Fruit fly (Drosophila melanogaster) whole organism, embryonic: ENCODE data around the gene CG2187.

Source experiments
- Ada2b ChIP-seq: fragments of 200-800 bp; sonication (Bioruptor generic); IDR thresholded peaks from 2 replicates; pipeline ENCODE4 v1.3.6; 2022; ENCODE audit warnings: missing biosample characterization, missing genetic modification characterization
- CG10209 ChIP-seq: fragments of 200-800 bp; sonication (Bioruptor generic); optimal IDR thresholded peaks from 3 replicates; lab custom pipeline; 2017; ENCODE audit warnings: missing biosample characterization, mild to moderate bottlenecking, missing genetic modification characterization, missing genetic modification reagents
- CG10979 ChIP-seq: fragments of 200-800 bp; sonication (Bioruptor generic); optimal IDR thresholded peaks from 2 replicates; lab custom pipeline; 2018; ENCODE audit warnings: missing biosample characterization, mild to moderate bottlenecking, missing genetic modification characterization, moderate library complexity
- CG11247 ChIP-seq: fragments of 200-800 bp; sonication (Bioruptor generic); IDR thresholded peaks from 2 replicates; pipeline ENCODE4 v1.3.6; 2022; ENCODE audit warnings: missing biosample characterization, missing genetic modification characterization
- CG12391 ChIP-seq: fragments of 200-800 bp; sonication (Bioruptor generic); optimal IDR thresholded peaks from 3 replicates; lab custom pipeline; 2018; ENCODE audit warnings: missing biosample characterization, mild to moderate bottlenecking, missing genetic modification characterization, moderate library complexity
- CG13424 ChIP-seq: fragments of 200-800 bp; sonication (Bioruptor generic); optimal IDR thresholded peaks from 2 replicates; lab custom pipeline; 2019; ENCODE audit warnings: missing biosample characterization, mild to moderate bottlenecking, missing genetic modification characterization, moderate library complexity
- CG14050 ChIP-seq: fragments of 200-800 bp; sonication (Bioruptor generic); IDR thresholded peaks from 3 replicates; pipeline ENCODE4 v1.3.6; 2022; ENCODE audit warnings: missing biosample characterization, missing genetic modification characterization
- CG1647 ChIP-seq: fragments of 200-800 bp; sonication (Bioruptor generic); optimal IDR thresholded peaks from 3 replicates; lab custom pipeline; 2016; ENCODE audit warnings: missing biosample characterization, missing genetic modification characterization
- CG17361 ChIP-seq: fragments of 200-800 bp; sonication (Bioruptor generic); IDR thresholded peaks from 3 replicates; pipeline ENCODE4 v1.3.6; 2022; ENCODE audit warnings: missing biosample characterization, missing genetic modification characterization
- CG18262 ChIP-seq: fragments of 200-800 bp; optimal IDR thresholded peaks from 3 replicates; lab custom pipeline; 2019; ENCODE audit warnings: missing biosample characterization, mild to moderate bottlenecking, missing genetic modification characterization, moderate library complexity
- CG2116 ChIP-seq: fragments of 200-800 bp; sonication (Bioruptor generic); optimal IDR thresholded peaks from 3 replicates; lab custom pipeline; 2018; ENCODE audit warnings: missing biosample characterization, mild to moderate bottlenecking, missing genetic modification characterization
- CG2678 ChIP-seq: fragments of 200-800 bp; sonication (Bioruptor generic); optimal IDR thresholded peaks from 3 replicates; lab custom pipeline; 2019; ENCODE audit warnings: missing biosample characterization, mild to moderate bottlenecking, missing genetic modification characterization, moderate library complexity
- CG2712 ChIP-seq: fragments of 200-800 bp; optimal IDR thresholded peaks from 3 replicates; lab custom pipeline; 2019; ENCODE audit warnings: missing biosample characterization, mild to moderate bottlenecking, missing genetic modification characterization, moderate library complexity
- CG43689 ChIP-seq: fragments of 200-800 bp; sonication (Bioruptor generic); IDR thresholded peaks from 2 replicates; pipeline ENCODE4 v1.3.6; 2022; ENCODE audit warnings: missing biosample characterization, missing genetic modification characterization
- CG4617 ChIP-seq: fragments of 200-800 bp; sonication (Bioruptor generic); optimal IDR thresholded peaks from 3 replicates; lab custom pipeline; 2016; ENCODE audit warnings: missing biosample characterization, missing genetic modification characterization, borderline replicate concordance
- CG6854 ChIP-seq: fragments of 200-800 bp; sonication (Bioruptor generic); optimal IDR thresholded peaks from 3 replicates; lab custom pipeline; 2017; ENCODE audit warnings: missing biosample characterization, mild to moderate bottlenecking, missing genetic modification characterization
- CG8359 ChIP-seq: fragments of 200-800 bp; sonication (Bioruptor generic); optimal IDR thresholded peaks from 2 replicates; lab custom pipeline; 2017; ENCODE audit warnings: missing biosample characterization, mild to moderate bottlenecking, missing genetic modification characterization, borderline replicate concordance
- CG8388 ChIP-seq: fragments of 200-800 bp; sonication (Bioruptor generic); optimal IDR thresholded peaks from 2 replicates; lab custom pipeline; 2019; ENCODE audit warnings: missing biosample characterization, mild to moderate bottlenecking, missing genetic modification characterization, moderate library complexity
- D19A ChIP-seq: fragments of 200-800 bp; optimal IDR thresholded peaks from 3 replicates; lab custom pipeline; 2019; ENCODE audit warnings: missing biosample characterization, mild to moderate bottlenecking, missing genetic modification characterization, moderate library complexity
- Fer3 ChIP-seq: fragments of 200-800 bp; sonication (Bioruptor generic); optimal IDR thresholded peaks from 2 replicates; lab custom pipeline; 2018; ENCODE audit warnings: missing biosample characterization, mild to moderate bottlenecking, missing genetic modification characterization, moderate library complexity
- Gug ChIP-seq: fragments of 200-800 bp; sonication (Bioruptor generic); IDR thresholded peaks from 4 replicates; pipeline ENCODE4 v1.3.6; 2022; ENCODE audit warnings: missing biosample characterization, missing genetic modification characterization
- HLH3B ChIP-seq: fragments of 200-800 bp; sonication (Bioruptor generic); IDR thresholded peaks from 2 replicates; pipeline ENCODE4 v1.3.6; 2022; ENCODE audit warnings: missing biosample characterization, missing genetic modification characterization
- Hmr ChIP-seq: fragments of 200-800 bp; sonication (Bioruptor generic); optimal IDR thresholded peaks from 3 replicates; lab custom pipeline; 2017; ENCODE audit warnings: mild to moderate bottlenecking, missing biosample characterization, missing genetic modification reagents, missing genetic modification characterization
- Meics ChIP-seq: fragments of 200-800 bp; sonication (Bioruptor generic); optimal IDR thresholded peaks from 2 replicates; lab custom pipeline; 2017; ENCODE audit warnings: missing biosample characterization, mild to moderate bottlenecking, missing genetic modification characterization
- Side ChIP-seq: fragments of 200-800 bp; sonication (Bioruptor generic); optimal IDR thresholded peaks from 2 replicates; lab custom pipeline; 2016; ENCODE audit warnings: missing biosample characterization, missing genetic modification characterization
- Sox100B ChIP-seq: fragments of 200-800 bp; sonication (Bioruptor generic); optimal IDR thresholded peaks from 3 replicates; lab custom pipeline; 2018; ENCODE audit warnings: missing biosample characterization, mild to moderate bottlenecking, missing genetic modification characterization
- Ssrp ChIP-seq: fragments of 200-800 bp; sonication (Bioruptor generic); optimal IDR thresholded peaks from 2 replicates; lab custom pipeline; 2018; ENCODE audit warnings: missing biosample characterization, mild to moderate bottlenecking, missing genetic modification characterization, moderate library complexity
- TFAM ChIP-seq: fragments of 200-800 bp; sonication (Bioruptor generic); optimal IDR thresholded peaks from 2 replicates; lab custom pipeline; 2017; ENCODE audit warnings: missing biosample characterization, missing genetic modification characterization, inconsistent platforms
- Taf1 ChIP-seq: fragments of 200-800 bp; sonication (Bioruptor generic); IDR thresholded peaks from 2 replicates; pipeline ENCODE4 v1.3.6; 2022; ENCODE audit warnings: missing biosample characterization, missing genetic modification characterization
- Xrp1 ChIP-seq: fragments of 200-800 bp; sonication (Bioruptor generic); IDR thresholded peaks from 2 replicates; pipeline ENCODE4 v1.3.6; 2022; ENCODE audit warnings: missing biosample characterization, missing genetic modification characterization
- bsh ChIP-seq, 2 experiments: fragments of 200-800 bp; sonication (Bioruptor generic); optimal IDR thresholded peaks; 2 replicates each; lab custom pipeline; 2017 to 2018; ENCODE audit warnings: mild to moderate bottlenecking in 2 of 2, missing biosample characterization in 2 of 2, missing genetic modification characterization in 2 of 2, moderate library complexity in 1 of 2
- chif ChIP-seq, 2 experiments: fragments of 200-800 bp; sonication (Bioruptor generic); optimal IDR thresholded peaks; 3 replicates each; lab custom pipeline; 2016; ENCODE audit warnings: missing biosample characterization in 2 of 2, missing genetic modification characterization in 2 of 2
- ci ChIP-seq: fragments of 200-800 bp; sonication (Bioruptor generic); IDR thresholded peaks from 3 replicates; pipeline ENCODE4 v1.3.6; 2022; ENCODE audit warnings: missing biosample characterization, missing genetic modification characterization
- ems ChIP-seq: fragments of 200-800 bp; sonication (Bioruptor generic); optimal IDR thresholded peaks from 3 replicates; lab custom pipeline; 2016; ENCODE audit warnings: missing biosample characterization, missing genetic modification characterization
- gsb-n ChIP-seq: fragments of 200-800 bp; sonication (Bioruptor generic); optimal IDR thresholded peaks from 3 replicates; lab custom pipeline; 2018; ENCODE audit warnings: missing biosample characterization, mild to moderate bottlenecking, missing genetic modification characterization
- lilli ChIP-seq: fragments of 200-800 bp; sonication (Bioruptor generic); optimal IDR thresholded peaks from 3 replicates; lab custom pipeline; 2016; ENCODE audit warnings: missing biosample characterization, missing genetic modification characterization
- nerfin-1 ChIP-seq: fragments of 200-800 bp; sonication (Bioruptor generic); optimal IDR thresholded peaks from 3 replicates; lab custom pipeline; 2019; ENCODE audit warnings: missing biosample characterization, mild to moderate bottlenecking, missing genetic modification characterization, moderate library complexity
- nerfin-2 ChIP-seq: fragments of 200-800 bp; sonication (Bioruptor generic); IDR thresholded peaks from 2 replicates; pipeline ENCODE4 v1.3.6; 2022; ENCODE audit warnings: missing biosample characterization, missing genetic modification characterization; ENCODE audit not compliant: partially characterized antibody
- pb ChIP-seq: fragments of 200-800 bp; sonication (Bioruptor generic); optimal IDR thresholded peaks from 3 replicates; lab custom pipeline; 2016; ENCODE audit warnings: missing biosample characterization, missing genetic modification characterization
- peb ChIP-seq: fragments of 200-800 bp; sonication (Bioruptor generic); IDR thresholded peaks from 2 replicates; pipeline ENCODE4 v1.3.6; 2022; ENCODE audit warnings: missing biosample characterization, missing genetic modification characterization
- pnt ChIP-seq: fragments of 200-800 bp; sonication (Bioruptor generic); optimal IDR thresholded peaks from 3 replicates; lab custom pipeline; 2016; ENCODE audit warnings: missing biosample characterization, missing genetic modification characterization
- run ChIP-seq: fragments of 200-800 bp; sonication (Bioruptor generic); optimal IDR thresholded peaks from 3 replicates; lab custom pipeline; 2018; ENCODE audit warnings: missing biosample characterization, mild to moderate bottlenecking, missing genetic modification characterization
- sd ChIP-seq: fragments of 200-800 bp; sonication (Bioruptor generic); optimal IDR thresholded peaks from 3 replicates; lab custom pipeline; 2018; ENCODE audit warnings: missing biosample characterization, mild to moderate bottlenecking, missing genetic modification characterization, moderate library complexity
- sisA ChIP-seq: fragments of 200-800 bp; sonication (Bioruptor generic); IDR thresholded peaks from 2 replicates; pipeline ENCODE4 v1.3.6; 2022; ENCODE audit warnings: missing biosample characterization, missing genetic modification characterization
- sqz ChIP-seq: fragments of 200-800 bp; sonication (Bioruptor generic); optimal IDR thresholded peaks from 3 replicates; lab custom pipeline; 2018; ENCODE audit warnings: missing biosample characterization, mild to moderate bottlenecking, missing genetic modification characterization
- tll ChIP-seq, 2 experiments: fragments of 200-800 bp in 1 of 2; fragments of >200 bp in 1 of 2; sonication (Bioruptor generic) in 1 of 2; optimal IDR thresholded peaks; 2 replicates each; lab custom pipeline; 2017 to 2019; ENCODE audit warnings: missing biosample characterization in 2 of 2, missing genetic modification characterization in 2 of 2, mild to moderate bottlenecking in 1 of 2, moderate library complexity in 1 of 2
- ttk ChIP-seq: fragments of 200-800 bp; sonication (Bioruptor generic); IDR thresholded peaks from 2 replicates; pipeline ENCODE4 v2.1.2; 2022; ENCODE audit warnings: missing biosample characterization, missing genetic modification characterization
- z ChIP-seq: fragments of 200-800 bp; sonication (Bioruptor generic); IDR thresholded peaks from 3 replicates; pipeline ENCODE4 v1.3.6; 2022; ENCODE audit warnings: missing biosample characterization, missing genetic modification characterization

CG2187 gene

dm6 chr3R:31723206-31723933, 35.1 kb downstream of the CG2187 start (continued):
- TF ChIP-seq CG4617 (GFP tag; lab: Kevin White, UChicago) (no peak), ci (0 out of 3 replicates have a peak, but pooled peaks have one; percentile 13), Ssrp (tag; lab: Kevin White, UChicago) (peak; percentile 26), Fer3 (tag; lab: Kevin White, UChicago) (peak; percentile 39), chif (GFP tag; optimal IDR thresholded peaks at IDR 0.05; lab: Kevin White, UChicago) (peak in 1 of 2 experiments; percentile 13), nerfin-2 (GFP tag; lab: Robert Waterston, UW) (no peak), CG2712 (tag; lab: Kevin White, UChicago) (peak; percentile 49), Sox100B (peak; percentile 6), CG2678 (tag; lab: Kevin White, UChicago) (peak; percentile 54), CG6854 (GFP tag; lab: Kevin White, UChicago) (no peak), CG10209 (GFP tag; lab: Kevin White, UChicago) (peak; percentile 28), D19A (tag; lab: Kevin White, UChicago) (peak; percentile 11), ems (GFP tag; lab: Kevin White, UChicago) (no peak), CG8388 (GFP tag; lab: Kevin White, UChicago) (peak; percentile 4), bsh (GFP tag; optimal IDR thresholded peaks at IDR 0.05; lab: Kevin White, UChicago) (peak; percentile 27 to 59), HLH3B (GFP tag; lab: Robert Waterston, UW) (no peak), Gug (0 out of 4 replicates have a peak, but pooled peaks have one; percentile 4), CG10979 (tag; lab: Kevin White, UChicago) (peak; percentile 33), CG43689 (GFP tag; lab: Robert Waterston, UW) (no peak), Side (GFP tag; lab: Kevin White, UChicago) (peak; percentile 9), nerfin-1 (tag; lab: Kevin White, UChicago) (no peak), CG17361 (GFP tag; lab: Robert Waterston, UW) (peak; percentile 52; the same call in 1 of the 3 replicates), Hmr (GFP tag; lab: Kevin White, UChicago) (peak; percentile 4), tll (GFP tag; optimal IDR thresholded peaks at IDR 0.05; lab: Kevin White, UChicago) (no peak), pb (GFP tag; lab: Kevin White, UChicago) (no peak), pnt (GFP tag; lab: Kevin White, UChicago) (no peak), sqz (GFP tag; lab: Kevin White, UChicago) (peak; percentile 79), lilli (peak; percentile 9), CG14050 (GFP tag; lab: Robert Waterston, UW) (peak; percentile 26; the same call in 1 of the 3 replicates), gsb-n (tag; lab: Kevin White, UChicago) (peak; percentile 25), CG12391 (tag; lab: Kevin White, UChicago) (peak; percentile 44), CG13424 (tag; lab: Kevin White, UChicago) (no peak), CG11247 (GFP tag; lab: Robert Waterston, UW) (no peak), CG8359 (GFP tag; lab: Kevin White, UChicago) (no peak), Ada2b (GFP tag; lab: Robert Waterston, UW) (no peak), run (no peak), sd (tag; lab: Kevin White, UChicago) (peak; percentile 78), CG18262 (tag; lab: Kevin White, UChicago) (peak; percentile 52), TFAM (GFP tag; lab: Kevin White, UChicago) (no peak), Meics (GFP tag; lab: Kevin White, UChicago) (peak; percentile 37), CG2116 (GFP tag; lab: Kevin White, UChicago) (no peak), sisA (GFP tag; lab: Robert Waterston, UW) (0 out of 2 replicates have a peak, but pooled peaks have one; percentile 20), z (GFP tag; lab: Robert Waterston, UW) (0 out of 3 replicates have a peak, but pooled peaks have one; percentile 32), ttk (no peak), Xrp1 (GFP tag; lab: Robert Waterston, UW) (peak; percentile 28; the same call in 1 of the 2 replicates), peb (GFP tag; lab: Robert Waterston, UW) (0 out of 2 replicates have a peak, but pooled peaks have one; percentile 6), CG1647 (GFP tag; lab: Kevin White, UChicago) (no peak), Taf1 (GFP tag; lab: Robert Waterston, UW) (no peak)
